Worm (Caenorhabditis elegans) whole organism, L4 larva: ENCODE results near the gene M04D8.7.
"Not testable (repeated sequence)": the region's sequence is repeated elsewhere in the genome, so short reads cannot be mapped to it uniquely, and the experiment has no call there.

ENCODE experiments used
- D1046.2 ChIP-seq: fragments of 200-800 bp; sonication (Bioruptor generic); IDR thresholded peaks from 2 replicates; pipeline ENCODE4 v1.3.6; 2022; ENCODE audit warnings: missing genetic modification characterization, missing compliant biosample characterization
- F26F4.8 ChIP-seq: fragments of 200-800 bp; sonication (Bioruptor generic); conservative IDR thresholded peaks from 2 replicates; pipeline ENCODE4 v1.3.6; 2022; ENCODE audit warnings: missing genetic modification characterization, missing compliant biosample characterization
- F37D6.2 ChIP-seq: sonication (generic microtip); optimal IDR thresholded peaks from 2 replicates; lab custom pipeline; 2016; ENCODE audit warnings: mild to moderate bottlenecking, missing genetic modification characterization, missing compliant biosample characterization
- R02D3.7 ChIP-seq: fragments of 150-350 bp; sonication (generic microtip); optimal IDR thresholded peaks from 3 replicates; lab custom pipeline; 2014; ENCODE audit warnings: missing biosample characterization, missing genetic modification characterization
- T20F7.1 ChIP-seq: fragments of 200-800 bp; sonication (Bioruptor generic); optimal IDR thresholded peaks from 2 replicates; lab custom pipeline; 2018; ENCODE audit warnings: mild to moderate bottlenecking, missing genetic modification characterization, missing compliant biosample characterization
- aha-1 ChIP-seq: fragments of 150-350 bp; peaks from one replicate; lab custom pipeline; 2014; ENCODE audit warnings: missing biosample characterization, missing genetic modification characterization
- arid-1 ChIP-seq: fragments of 200-800 bp; sonication (Bioruptor generic); conservative IDR thresholded peaks from 2 replicates; pipeline ENCODE4 v1.3.6; 2022; ENCODE audit warnings: missing genetic modification reagents, missing genetic modification characterization, missing compliant biosample characterization
- attf-4 ChIP-seq: sonication (generic microtip); optimal IDR thresholded peaks from 3 replicates; lab custom pipeline; 2017; ENCODE audit warnings: missing biosample characterization, missing genetic modification characterization
- ceh-28 ChIP-seq: fragments of 150-350 bp; optimal IDR thresholded peaks from 2 replicates; lab custom pipeline; 2014; ENCODE audit warnings: missing biosample characterization, missing genetic modification reagents, missing genetic modification characterization
- ceh-82 ChIP-seq: sonication (generic microtip); optimal IDR thresholded peaks from 2 replicates; lab custom pipeline; 2017; ENCODE audit warnings: missing biosample characterization, missing genetic modification characterization
- daf-12 ChIP-seq: fragments of 150-350 bp; optimal IDR thresholded peaks from 2 replicates; lab custom pipeline; 2014; ENCODE audit warnings: missing biosample characterization, missing genetic modification reagents, missing genetic modification characterization
- dmd-6 ChIP-seq: fragments of 200-800 bp; sonication (Bioruptor generic); IDR thresholded peaks from 2 replicates; pipeline ENCODE4 v1.3.6; 2022; ENCODE audit warnings: missing genetic modification reagents, missing genetic modification characterization, missing compliant biosample characterization
- dmd-8 ChIP-seq: fragments of 200-800 bp; sonication (Bioruptor generic); IDR thresholded peaks from 2 replicates; pipeline ENCODE4 v1.3.6; 2022; ENCODE audit warnings: missing genetic modification characterization, missing compliant biosample characterization
- dmd-9 ChIP-seq: fragments of 200-800 bp; sonication (Bioruptor generic); IDR thresholded peaks from 2 replicates; pipeline ENCODE4 v1.3.6; 2022; ENCODE audit warnings: missing genetic modification reagents, missing genetic modification characterization, missing compliant biosample characterization
- duxl-1 ChIP-seq: sonication (generic microtip); optimal IDR thresholded peaks from 2 replicates; lab custom pipeline; 2016; ENCODE audit warnings: mild to moderate bottlenecking, missing genetic modification characterization, moderate library complexity, missing compliant biosample characterization; ENCODE audit not compliant: poor library complexity
- egl-27 ChIP-seq: sonication (generic microtip); optimal IDR thresholded peaks from 3 replicates; lab custom pipeline; 2017; ENCODE audit warnings: missing biosample characterization, missing genetic modification reagents, missing genetic modification characterization
- gei-8 ChIP-seq: fragments of 200-800 bp; sonication (Bioruptor generic); optimal IDR thresholded peaks from 2 replicates; lab custom pipeline; 2018; ENCODE audit warnings: mild to moderate bottlenecking, missing genetic modification characterization, missing compliant biosample characterization
- hmg-1.1 ChIP-seq: fragments of 200-800 bp; sonication (Bioruptor generic); IDR thresholded peaks from 2 replicates; pipeline ENCODE4 v1.3.6; 2022; ENCODE audit warnings: missing genetic modification reagents, missing genetic modification characterization, missing compliant biosample characterization
- jun-1 ChIP-seq: fragments of 150-350 bp; optimal IDR thresholded peaks from 2 replicates; lab custom pipeline; 2014; ENCODE audit warnings: missing biosample characterization, missing genetic modification reagents, missing genetic modification characterization
- lim-7 ChIP-seq: fragments of 200-800 bp; sonication (Bioruptor generic); IDR thresholded peaks from 2 replicates; pipeline ENCODE4 v1.3.6; 2022; ENCODE audit warnings: missing genetic modification characterization, missing compliant biosample characterization
- lir-3 ChIP-seq: sonication (generic microtip); optimal IDR thresholded peaks from 2 replicates; lab custom pipeline; 2016; ENCODE audit warnings: mild to moderate bottlenecking, missing genetic modification characterization, missing compliant biosample characterization
- madf-9 ChIP-seq: fragments of 200-800 bp; sonication (Bioruptor generic); conservative IDR thresholded peaks from 2 replicates; pipeline ENCODE4 v1.3.6; 2022; ENCODE audit warnings: missing genetic modification reagents, missing genetic modification characterization, missing compliant biosample characterization
- nhr-111 ChIP-seq: fragments of 200-800 bp; sonication (Bioruptor generic); optimal IDR thresholded peaks from 2 replicates; lab custom pipeline; 2018; ENCODE audit warnings: mild to moderate bottlenecking, missing genetic modification characterization, missing compliant biosample characterization
- nhr-28 ChIP-seq: fragments of 150-350 bp; optimal IDR thresholded peaks from 2 replicates; lab custom pipeline; 2014; ENCODE audit warnings: missing biosample characterization, missing genetic modification characterization
- nhr-41 ChIP-seq: fragments of 200-800 bp; sonication (Bioruptor generic); IDR thresholded peaks from 2 replicates; pipeline ENCODE4 v1.3.6; 2022; ENCODE audit warnings: missing genetic modification reagents, missing genetic modification characterization, missing compliant biosample characterization
- nhr-48 ChIP-seq: sonication (generic microtip); optimal IDR thresholded peaks from 2 replicates; lab custom pipeline; 2016; ENCODE audit warnings: mild to moderate bottlenecking, missing genetic modification characterization, missing compliant biosample characterization
- pha-4 ChIP-seq, 2 experiments: fragments of 150-350 bp in 1 of 2; fragments of 200-800 bp in 1 of 2; sonication (Bioruptor generic) in 1 of 2; IDR thresholded peaks in 1 of 2; optimal IDR thresholded peaks in 1 of 2; 2 replicates each; pipeline versions ENCODE4 v1.3.6 to Lab custom; 2014 to 2022; ENCODE audit warnings: missing genetic modification characterization in 2 of 2, missing genetic modification reagents in 2 of 2, missing biosample characterization in 1 of 2, missing compliant biosample characterization in 1 of 2
- rbr-2 ChIP-seq: sonication (generic microtip); optimal IDR thresholded peaks from 2 replicates; lab custom pipeline; 2016; ENCODE audit warnings: missing genotype, missing genetic modification characterization, missing compliant biosample characterization
- saeg-2 ChIP-seq: fragments of 200-800 bp; sonication (Bioruptor generic); IDR thresholded peaks from 2 replicates; pipeline ENCODE4 v1.3.6; 2022; ENCODE audit warnings: missing genetic modification reagents, missing genetic modification characterization, missing compliant biosample characterization
- snpc-4 ChIP-seq: fragments of 150-350 bp; optimal IDR thresholded peaks from 2 replicates; lab custom pipeline; 2014; ENCODE audit warnings: missing biosample characterization, missing genetic modification characterization
- spr-1 ChIP-seq: sonication (generic microtip); optimal IDR thresholded peaks from 2 replicates; lab custom pipeline; 2016; ENCODE audit warnings: mild to moderate bottlenecking, missing genetic modification characterization, missing compliant biosample characterization
- spr-3 ChIP-seq: fragments of 200-800 bp; sonication (Bioruptor generic); optimal IDR thresholded peaks from 2 replicates; lab custom pipeline; 2018; ENCODE audit warnings: mild to moderate bottlenecking, missing genetic modification characterization, missing compliant biosample characterization
- tag-97 ChIP-seq: fragments of 200-800 bp; sonication (Bioruptor generic); IDR thresholded peaks from 2 replicates; pipeline ENCODE4 v1.3.6; 2022; ENCODE audit warnings: missing genetic modification characterization, missing compliant biosample characterization
- unc-130 ChIP-seq: sonication (generic microtip); optimal IDR thresholded peaks from 2 replicates; lab custom pipeline; 2016; ENCODE audit warnings: missing genetic modification reagents, missing genetic modification characterization, missing compliant biosample characterization
- unc-62 ChIP-seq, 3 experiments: fragments of 150-350 bp in 1 of 3; sonication (generic microtip); optimal IDR thresholded peaks in 2 of 3; peaks in 1 of 3; 1 replicate in 1 of 3; 2 replicates in 2 of 3; lab custom pipeline; 2014 to 2017; ENCODE audit warnings: missing biosample characterization in 3 of 3, missing genetic modification characterization in 3 of 3, missing genetic modification reagents in 3 of 3, missing genotype in 1 of 3
- vab-7 ChIP-seq: fragments of 200-800 bp; sonication (Bioruptor generic); IDR thresholded peaks from 2 replicates; pipeline ENCODE4 v1.3.6; 2022; ENCODE audit warnings: missing genetic modification reagents, missing genetic modification characterization, missing compliant biosample characterization
- zfp-2 ChIP-seq: sonication (generic microtip); optimal IDR thresholded peaks from 2 replicates; lab custom pipeline; 2016; ENCODE audit warnings: mild to moderate bottlenecking, missing genetic modification characterization, missing compliant biosample characterization
- zip-2 ChIP-seq: fragments of 150-350 bp; optimal IDR thresholded peaks from 2 replicates; lab custom pipeline; 2014; ENCODE audit warnings: missing biosample characterization, missing genetic modification characterization
- ztf-11 ChIP-seq: fragments of 150-350 bp; optimal IDR thresholded peaks from 2 replicates; lab custom pipeline; 2014; ENCODE audit warnings: missing biosample characterization, missing genetic modification characterization

Gene M04D8.7

ce11 chrIII:10050321-10050720 lies 13.1 kb downstream of the M04D8.7 start, which contains the start of gene T16G12.3:
T16G12.3 (plus strand) TSS chrIII:10050621.
- not testable (repeated sequence) for TF ChIP-seq hmg-1.1 (GFP tag; lab: Robert Waterston, UW); spr-1; rbr-2 (tag; lab: Kevin White, UChicago)
- TF ChIP-seq, all 104 proteins: peak for 0; not testable (repeated sequence) for 104

- TF ChIP-seq saeg-2 (GFP tag; lab: Robert Waterston, UW); dmd-6; R02D3.7 (tag; lab: Kevin White, UChicago): not testable (repeated sequence)
Observed at ce11 chrIII:10053312-10053711, 16.1 kb downstream of the M04D8.7 start, which contains the start of gene T16G12.12. T16G12.12 (plus strand) TSS chrIII:10053612.

- TF ChIP-seq vab-7 (GFP tag; lab: Robert Waterston, UW) (no peak), tag-97 (GFP tag; lab: Robert Waterston, UW) (no peak), nhr-48 (no peak), jun-1 (tag; lab: Kevin White, UChicago) (no peak), zip-2 (no peak), egl-27 (tag; lab: Kevin White, UChicago) (no peak), F26F4.8 (GFP tag; lab: Robert Waterston, UW) (no peak), attf-4 (tag; lab: Kevin White, UChicago) (no peak), lir-3 (tag; lab: Kevin White, UChicago) (no peak), madf-9 (no peak), duxl-1 (tag; lab: Kevin White, UChicago) (no peak), snpc-4 (tag; lab: Kevin White, UChicago) (no peak), F37D6.2 (tag; lab: Kevin White, UChicago) (no peak), dmd-8 (GFP tag; lab: Robert Waterston, UW) (no peak), pha-4 (GFP tag; IDR thresholded peaks at IDR 0.05; lab: Robert Waterston, UW) (no peak), pha-4 (tag; optimal IDR thresholded peaks at IDR 0.05; lab: Kevin White, UChicago) (no peak), unc-130 (GFP tag; lab: Kevin White, UChicago) (no peak), zfp-2 (tag; lab: Kevin White, UChicago) (no peak), T20F7.1 (GFP tag; lab: Kevin White, UChicago) (no peak), gei-8 (GFP tag; lab: Kevin White, UChicago) (no peak)
Observed at ce11 chrIII:10056033-10056432, 18.8 kb downstream of the M04D8.7 start, which contains the start of gene T16G12.10. T16G12.10 (minus strand) TSS chrIII:10056133.

DNA sequence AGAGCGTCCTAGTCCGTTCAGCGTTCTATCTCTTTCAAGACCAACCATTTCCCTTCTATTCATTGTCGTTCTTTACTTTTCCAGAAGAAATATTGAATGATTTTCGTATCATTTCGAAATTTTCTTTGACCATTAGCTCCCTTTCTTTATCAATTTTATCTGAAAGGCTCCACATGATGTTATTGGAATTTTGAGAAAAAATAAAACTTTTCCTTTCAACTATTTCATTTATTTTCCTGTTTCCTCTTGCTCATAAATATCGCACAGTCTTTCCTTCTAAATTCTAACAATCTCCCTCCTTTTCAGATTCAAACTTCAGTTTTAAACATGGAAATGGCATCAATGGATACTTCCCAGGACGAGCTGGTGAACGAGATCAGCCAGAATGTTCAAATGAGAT lies 20.3 kb downstream of the M04D8.7 start, which contains the start of gene T16G12.4:
Gene T16G12.4, plus strand, starts transcription at position 301 of the 400 bp plus-strand sequence.
- TF ChIP-seq spr-1, result no peak
- TF ChIP-seq unc-62 (GFP tag; optimal IDR thresholded peaks at IDR 0.05 in 1 of 2; lab: Kevin White, UChicago), result peak in 1 of 2 experiments; percentile 11
- no peak for TF ChIP-seq unc-62 (tag; optimal IDR thresholded peaks at IDR 0.05; lab: Kevin White, UChicago)
- TF ChIP-seq, all 104 proteins: peak for 1

- TF ChIP-seq aha-1 (tag; lab: Kevin White, UChicago) (no peak), nhr-111 (GFP tag; lab: Kevin White, UChicago) (no peak), ceh-82 (tag; lab: Kevin White, UChicago) (no peak), nhr-48 (no peak), nhr-28 (tag; lab: Kevin White, UChicago) (no peak)
- TF ChIP-seq, all 104 proteins: peak for 0
Observed at ce11 chrIII:10059002-10059401, 21.8 kb downstream of the M04D8.7 start, which contains the start of gene T16G12.8. T16G12.8 (plus strand) TSS chrIII:10059302.

ce11 chrIII:10060573-10060972 lies 23.3 kb downstream of the M04D8.7 start, which contains the start of gene T16G12.13:
T16G12.13 (plus strand) TSS chrIII:10060865.
- TF ChIP-seq lim-7 (no peak), F26F4.8 (GFP tag; lab: Robert Waterston, UW) (no peak), dmd-9 (GFP tag; lab: Robert Waterston, UW) (no peak), daf-12 (tag; lab: Kevin White, UChicago) (no peak), gei-8 (GFP tag; lab: Kevin White, UChicago) (no peak), ceh-28 (tag; lab: Kevin White, UChicago) (no peak), nhr-41 (GFP tag; lab: Robert Waterston, UW) (no peak), arid-1 (GFP tag; lab: Robert Waterston, UW) (no peak), ztf-11 (tag; lab: Kevin White, UChicago) (no peak), D1046.2 (GFP tag; lab: Robert Waterston, UW) (no peak), unc-130 (GFP tag; lab: Kevin White, UChicago) (no peak), dmd-6 (no peak), spr-3 (GFP tag; lab: Kevin White, UChicago) (no peak)
